Fruit fly (Drosophila melanogaster): ENCODE results near the gene narya.

Gene narya

DNA sequence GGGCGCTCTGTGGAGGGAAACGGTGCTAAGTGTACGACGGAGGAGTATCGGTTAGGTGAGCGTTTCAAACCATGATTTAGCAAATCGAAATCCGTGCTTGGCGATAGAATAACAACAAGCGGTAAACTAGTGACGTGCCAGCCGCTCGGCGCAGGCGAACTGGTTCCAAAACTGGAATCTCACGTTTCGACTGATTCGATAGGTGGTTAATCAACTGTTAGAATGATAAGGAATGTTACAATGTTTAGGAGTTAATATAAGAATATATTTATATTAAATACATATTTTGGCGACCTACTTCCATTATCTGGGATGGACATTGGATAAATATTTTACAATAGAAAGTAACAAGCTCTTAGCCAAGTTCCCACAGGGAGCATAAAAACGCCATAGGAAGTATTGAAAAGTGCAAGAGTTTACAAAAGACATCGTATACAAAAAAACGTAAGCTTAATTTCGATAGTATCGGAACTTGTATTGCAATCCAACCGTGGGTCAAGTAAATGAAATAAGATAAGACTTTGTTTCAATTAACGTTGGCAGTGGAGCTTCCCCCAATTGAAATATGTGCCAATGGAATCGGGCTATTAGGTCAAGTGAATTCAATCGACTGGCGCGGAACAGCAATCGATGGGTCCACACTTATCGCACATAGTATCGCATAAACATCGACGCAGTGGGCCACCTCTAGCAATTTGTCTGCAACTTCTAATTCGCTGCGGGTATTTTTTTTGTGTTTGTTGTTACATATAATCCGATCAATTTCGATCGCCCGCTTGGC is 20.2 kb downstream of the narya start, which contains the start of the genes ksh, CG14200 and Pfrx (continued):
- TF ChIP-seq eyg (GFP tag; optimal IDR thresholded peaks at IDR 0.05) (no peak), Myb (GFP tag; optimal IDR thresholded peaks at IDR 0.05) (peak; percentile 89), hth (optimal IDR thresholded peaks at IDR 0.05) (no peak), CG9215 (GFP tag; IDR thresholded peaks at IDR 0.05) (no peak), Bdp1 (GFP tag; optimal IDR thresholded peaks at IDR 0.05) (no peak), Poxn (GFP tag; IDR thresholded peaks at IDR 0.05) (no peak), Ravus (GFP tag; IDR thresholded peaks at IDR 0.05) (no peak), Chrac-16 (GFP tag; optimal IDR thresholded peaks at IDR 0.05) (peak; percentile 16), CG4820 (GFP tag; optimal IDR thresholded peaks at IDR 0.05) (no peak), CG2875 (GFP tag; optimal IDR thresholded peaks at IDR 0.05) (no peak), CG6854 (GFP tag; optimal IDR thresholded peaks at IDR 0.05) (no peak), CG18764 (GFP tag; optimal IDR thresholded peaks at IDR 0.05) (no peak), CG17328 (GFP tag; IDR thresholded peaks at IDR 0.05) (no peak), Camta (GFP tag; optimal IDR thresholded peaks at IDR 0.05) (peak; percentile 17), GATAe (GFP tag; conservative IDR thresholded peaks at IDR 0.05) (no peak), CG11247 (GFP tag; IDR thresholded peaks at IDR 0.05) (no peak), Hsf (GFP tag; optimal IDR thresholded peaks at IDR 0.05) (no peak), CG12236 (GFP tag; optimal IDR thresholded peaks at IDR 0.05) (no peak), ci (GFP tag; IDR thresholded peaks at IDR 0.05) (no peak), tgo (GFP tag; IDR thresholded peaks at IDR 0.05) (no peak), CG6654 (GFP tag; optimal IDR thresholded peaks at IDR 0.05) (no peak), Ptx1 (GFP tag; IDR thresholded peaks at IDR 0.05) (peak; percentile 38; the same call in 1 of the 2 replicates), Hr39 (optimal IDR thresholded peaks at IDR 0.05) (no peak), CG11085 (GFP tag; IDR thresholded peaks at IDR 0.05) (no peak), C15 (GFP tag; IDR thresholded peaks at IDR 0.05) (no peak), Gug (GFP tag; IDR thresholded peaks at IDR 0.05) (peak; percentile 12; the same call in 1 of the 4 replicates), CG14710 (tag; optimal IDR thresholded peaks at IDR 0.05) (peak; percentile 57), lola (GFP tag; optimal IDR thresholded peaks at IDR 0.05) (no peak), jigr1 (GFP tag; IDR thresholded peaks at IDR 0.05) (no peak), dati (GFP tag; IDR thresholded peaks at IDR 0.05) (no peak), zen (tag; optimal IDR thresholded peaks at IDR 0.05) (no peak), pzg (GFP tag; optimal IDR thresholded peaks at IDR 0.05) (peak; percentile 78), CG12219 (GFP tag; optimal IDR thresholded peaks at IDR 0.05) (no peak), CG13624 (GFP tag; optimal IDR thresholded peaks at IDR 0.05) (peak; percentile 41), ewg (GFP tag; optimal IDR thresholded peaks at IDR 0.05) (no peak), fd3F (GFP tag; optimal IDR thresholded peaks at IDR 0.05) (no peak), NK7.1 (GFP tag; optimal IDR thresholded peaks at IDR 0.05) (no peak), sim (GFP tag; IDR thresholded peaks at IDR 0.05) (no peak), Asciz (GFP tag; optimal IDR thresholded peaks at IDR 0.05) (no peak), CG43689 (GFP tag; IDR thresholded peaks at IDR 0.05) (no peak), CG9876 (GFP tag; optimal IDR thresholded peaks at IDR 0.05) (no peak), CG12104 (GFP tag; optimal IDR thresholded peaks at IDR 0.05) (no peak), gt (GFP tag; IDR thresholded peaks at IDR 0.05) (no peak), Nf-YC (tag; optimal IDR thresholded peaks at IDR 0.05) (peak; percentile 17), Sry-β (GFP tag; optimal IDR thresholded peaks at IDR 0.05) (no peak), knrl (GFP tag; IDR thresholded peaks at IDR 0.05; ENCODE audit: partially characterized antibody) (peak; percentile 91), oc (tag; optimal IDR thresholded peaks at IDR 0.05) (no peak), ase (GFP tag; IDR thresholded peaks at IDR 0.05) (no peak), Opbp (GFP tag; IDR thresholded peaks at IDR 0.05; ENCODE audit: partially characterized antibody) (peak; percentile 92), CG15601 (tag; optimal IDR thresholded peaks at IDR 0.05) (peak; percentile 11), Trl (optimal IDR thresholded peaks at IDR 0.05) (no peak), Trl (GFP tag; optimal IDR thresholded peaks at IDR 0.05) (no peak)
